Worm (Caenorhabditis elegans) whole organism, L3 larva: Measurements from ENCODE around the gene sri-6.

Experiments
- R02D3.7 ChIP-seq: fragments of 150-350 bp; optimal IDR thresholded peaks from 2 replicates; lab custom pipeline; 2014; ENCODE audit warnings: missing biosample characterization, missing genetic modification characterization
- ZK546.5 ChIP-seq: sonication (generic microtip); optimal IDR thresholded peaks from 2 replicates; lab custom pipeline; 2017; ENCODE audit warnings: missing biosample characterization, missing genetic modification characterization
- ama-1 ChIP-seq: fragments of 150-350 bp; optimal IDR thresholded peaks from 2 replicates; lab custom pipeline; 2018
- ceh-16 ChIP-seq: sonication (generic microtip); optimal IDR thresholded peaks from 2 replicates; lab custom pipeline; 2017; ENCODE audit warnings: missing biosample characterization, missing genetic modification characterization
- ceh-82 ChIP-seq: fragments of 150-350 bp; optimal IDR thresholded peaks from 2 replicates; lab custom pipeline; 2014; ENCODE audit warnings: missing biosample characterization, missing genetic modification characterization
- ceh-9 ChIP-seq: sonication (generic microtip); optimal IDR thresholded peaks from 2 replicates; lab custom pipeline; 2018; ENCODE audit warnings: missing biosample characterization, missing genetic modification characterization
- egl-27 ChIP-seq: sonication (generic microtip); optimal IDR thresholded peaks from 4 replicates; lab custom pipeline; 2017; ENCODE audit warnings: missing biosample characterization, missing genetic modification reagents, missing genetic modification characterization
- egl-5 ChIP-seq: fragments of 150-350 bp; optimal IDR thresholded peaks from 2 replicates; lab custom pipeline; 2017; ENCODE audit warnings: missing biosample characterization, missing genetic modification reagents, missing genetic modification characterization, inconsistent platforms
- elt-1 ChIP-seq: fragments of 150-350 bp; optimal IDR thresholded peaks from 2 replicates; lab custom pipeline; 2014; ENCODE audit warnings: missing biosample characterization, missing genetic modification characterization
- elt-3 ChIP-seq, 3 experiments: fragments of 150-350 bp in 1 of 3; sonication (generic microtip) in 2 of 3; optimal IDR thresholded peaks; 2 replicates in 2 of 3; 4 replicates in 1 of 3; lab custom pipeline; 2014 to 2017; ENCODE audit warnings: missing biosample characterization in 3 of 3, missing genetic modification characterization in 3 of 3
- eor-1 ChIP-seq, 2 experiments: fragments of 150-350 bp; optimal IDR thresholded peaks; 2 replicates each; lab custom pipeline; 2014 to 2018; ENCODE audit warnings: missing biosample characterization in 2 of 2, missing genetic modification characterization in 2 of 2
- fkh-10 ChIP-seq: sonication (generic microtip); optimal IDR thresholded peaks from 2 replicates; lab custom pipeline; 2017; ENCODE audit warnings: missing biosample characterization, missing genetic modification reagents, missing genetic modification characterization
- fkh-2 ChIP-seq: fragments of 150-350 bp; optimal IDR thresholded peaks from 2 replicates; lab custom pipeline; 2014; ENCODE audit warnings: missing biosample characterization, missing genetic modification reagents, missing genetic modification characterization
- fos-1 ChIP-seq: fragments of 150-350 bp; optimal IDR thresholded peaks from 2 replicates; lab custom pipeline; 2014; ENCODE audit warnings: missing biosample characterization, missing genetic modification characterization
- jun-1 ChIP-seq: fragments of 150-350 bp; optimal IDR thresholded peaks from 2 replicates; lab custom pipeline; 2014; ENCODE audit warnings: missing biosample characterization, missing genetic modification reagents, missing genetic modification characterization
- lin-15B ChIP-seq: fragments of 150-350 bp; optimal IDR thresholded peaks from 2 replicates; lab custom pipeline; 2014; ENCODE audit warnings: missing biosample characterization, missing genetic modification characterization
- lin-39 ChIP-seq: fragments of 150-350 bp; optimal IDR thresholded peaks from 2 replicates; lab custom pipeline; 2018; ENCODE audit warnings: missing biosample characterization, missing genetic modification reagents, missing genetic modification characterization
- lsy-12 ChIP-seq: sonication (generic microtip); optimal IDR thresholded peaks from 2 replicates; lab custom pipeline; 2016; ENCODE audit warnings: mild to moderate bottlenecking, missing genetic modification characterization, missing compliant biosample characterization
- nfya-1 ChIP-seq: sonication (generic microtip); optimal IDR thresholded peaks from 2 replicates; lab custom pipeline; 2017; ENCODE audit warnings: missing genetic modification characterization, mild to moderate bottlenecking, missing compliant biosample characterization, antibody characterized with exemption, moderate library complexity; ENCODE audit not compliant: insufficient read depth
- nhr-11 ChIP-seq: fragments of 150-350 bp; optimal IDR thresholded peaks from 2 replicates; lab custom pipeline; 2014; ENCODE audit warnings: missing biosample characterization, missing genetic modification characterization
- nhr-12 ChIP-seq: fragments of 150-350 bp; optimal IDR thresholded peaks from 2 replicates; lab custom pipeline; 2014; ENCODE audit warnings: missing biosample characterization, missing genetic modification characterization
- nhr-23 ChIP-seq: fragments of 150-350 bp; optimal IDR thresholded peaks from 2 replicates; lab custom pipeline; 2014; ENCODE audit warnings: missing biosample characterization, missing genetic modification reagents, missing genetic modification characterization
- nhr-237 ChIP-seq: fragments of 150-350 bp; optimal IDR thresholded peaks from 2 replicates; lab custom pipeline; 2014; ENCODE audit warnings: missing biosample characterization, missing genetic modification characterization
- nhr-25 ChIP-seq: sonication (generic microtip); optimal IDR thresholded peaks from 2 replicates; lab custom pipeline; 2017; ENCODE audit warnings: missing biosample characterization, missing genetic modification characterization
- nhr-28 ChIP-seq: fragments of 150-350 bp; optimal IDR thresholded peaks from 2 replicates; lab custom pipeline; 2014; ENCODE audit warnings: missing biosample characterization, missing genetic modification characterization
- nhr-43 ChIP-seq: sonication (generic microtip); optimal IDR thresholded peaks from 2 replicates; lab custom pipeline; 2016; ENCODE audit warnings: mild to moderate bottlenecking, missing genetic modification characterization, missing compliant biosample characterization; ENCODE audit not compliant: poor library complexity, severe bottlenecking
- nhr-67 ChIP-seq: fragments of 150-350 bp; optimal IDR thresholded peaks from 2 replicates; lab custom pipeline; 2014; ENCODE audit warnings: missing biosample characterization, missing genetic modification characterization
- nhr-76 ChIP-seq: fragments of 150-350 bp; sonication (generic microtip); optimal IDR thresholded peaks from 5 replicates; lab custom pipeline; 2014; ENCODE audit warnings: missing biosample characterization, missing genetic modification characterization
- nhr-77 ChIP-seq: fragments of 150-350 bp; optimal IDR thresholded peaks from 2 replicates; lab custom pipeline; 2014; ENCODE audit warnings: missing biosample characterization, missing genetic modification characterization
- pha-4 ChIP-seq: fragments of 150-350 bp; optimal IDR thresholded peaks from 2 replicates; lab custom pipeline; 2014; ENCODE audit warnings: missing biosample characterization, missing genetic modification reagents, missing genetic modification characterization
- pqm-1 ChIP-seq: fragments of 150-350 bp; optimal IDR thresholded peaks from 2 replicates; lab custom pipeline; 2017; ENCODE audit warnings: missing biosample characterization, missing genetic modification characterization, inconsistent platforms
- sea-2 ChIP-seq: fragments of 150-350 bp; sonication (generic microtip); optimal IDR thresholded peaks from 4 replicates; lab custom pipeline; 2014; ENCODE audit warnings: missing biosample characterization, missing genetic modification reagents, missing genetic modification characterization
- skn-1 ChIP-seq: fragments of 150-350 bp; optimal IDR thresholded peaks from 2 replicates; lab custom pipeline; 2014; ENCODE audit warnings: missing biosample characterization, missing genetic modification characterization
- snpc-4 ChIP-seq: fragments of 150-350 bp; optimal IDR thresholded peaks from 2 replicates; lab custom pipeline; 2014; ENCODE audit warnings: missing biosample characterization, missing genetic modification characterization
- tbx-2 ChIP-seq: sonication (generic microtip); optimal IDR thresholded peaks from 2 replicates; lab custom pipeline; 2016; ENCODE audit warnings: mild to moderate bottlenecking, missing genetic modification characterization, missing compliant biosample characterization
- unc-39 ChIP-seq: sonication (generic microtip); optimal IDR thresholded peaks from 4 replicates; lab custom pipeline; 2017; ENCODE audit warnings: missing biosample characterization, missing genetic modification characterization
- zag-1 ChIP-seq: fragments of 150-350 bp; optimal IDR thresholded peaks from 2 replicates; lab custom pipeline; 2014; ENCODE audit warnings: missing biosample characterization, missing genetic modification characterization

Gene sri-6

DNA sequence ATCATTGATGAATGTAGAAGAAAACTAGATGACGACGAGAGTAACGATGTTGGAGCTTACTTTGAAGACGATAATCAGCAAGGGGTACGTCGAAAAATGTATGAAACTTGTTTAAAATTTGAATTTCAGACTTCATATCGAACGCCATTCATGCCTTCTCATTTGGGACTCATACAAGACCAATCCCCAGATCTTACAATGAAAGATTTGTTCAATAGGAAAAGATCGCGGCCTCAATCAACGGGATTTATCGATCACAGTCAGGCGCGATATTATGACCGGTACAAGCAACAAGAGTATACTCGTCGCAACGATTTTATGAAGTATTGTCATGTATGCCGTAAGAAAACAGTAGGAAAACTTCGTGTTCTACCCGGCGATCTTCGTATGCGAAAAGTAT, 8.7 kb upstream of the sri-6 start:
- TF ChIP-seq lin-15B (tag; lab: Kevin White, UChicago) (no peak), eor-1 (tag; optimal IDR thresholded peaks at IDR 0.05; lab: Kevin White, UChicago) (no peak), sea-2 (GFP tag; lab: Kevin White, UChicago) (no peak), zag-1 (tag; lab: Kevin White, UChicago) (no peak), pha-4 (tag; lab: Kevin White, UChicago) (no peak), R02D3.7 (tag; lab: Kevin White, UChicago) (no peak), elt-3 (tag; optimal IDR thresholded peaks at IDR 0.05; lab: Kevin White, UChicago) (no peak), nhr-77 (tag; lab: Kevin White, UChicago) (no peak), snpc-4 (tag; lab: Kevin White, UChicago) (no peak), nfya-1 (no peak), unc-39 (no peak), nhr-67 (no peak), nhr-23 (no peak), nhr-43 (no peak), skn-1 (tag; lab: Kevin White, UChicago) (no peak), nhr-12 (no peak), lsy-12 (no peak), ZK546.5 (tag; lab: Kevin White, UChicago) (no peak), nhr-11 (tag; lab: Kevin White, UChicago) (no peak)

DNA sequence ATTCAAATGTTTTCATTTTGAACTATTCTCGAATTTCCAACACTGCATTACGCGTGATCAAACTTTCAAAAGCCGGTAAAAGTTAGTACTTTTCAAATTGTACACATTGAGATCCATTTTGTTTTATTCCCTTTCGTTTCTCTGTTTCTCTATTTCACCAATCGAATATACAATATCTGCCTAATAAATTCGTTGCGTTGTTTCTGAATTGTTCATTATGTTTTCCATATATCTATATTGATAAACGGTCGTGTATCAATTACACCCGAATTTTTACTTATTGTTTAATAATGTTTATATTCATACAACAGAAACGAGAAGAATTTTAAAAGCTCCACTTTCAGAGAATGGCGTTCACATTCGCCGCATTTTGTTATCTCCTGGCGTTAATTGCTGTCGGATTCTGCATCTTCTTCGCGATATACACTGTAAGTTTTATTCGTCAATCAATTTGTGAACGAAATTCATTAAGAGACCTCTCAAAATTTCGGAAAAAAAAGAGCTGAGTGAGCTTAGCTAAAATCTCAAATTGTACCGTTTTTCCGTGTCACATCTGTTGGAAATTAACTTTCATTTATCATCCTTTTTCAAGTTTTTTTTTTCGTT, 5.4 kb upstream of the sri-6 start, which contains the start of gene cni-1:
cni-1 (plus strand) TSS at position 345 of the 606 bp plus-strand sequence.
- TF ChIP-seq fkh-2 (tag; lab: Kevin White, UChicago) (no peak), nfya-1 (no peak), lin-39 (tag; lab: Kevin White, UChicago) (no peak)

ce11 chrV:13181450-13181849, 4.0 kb upstream of the sri-6 start:
- TF ChIP-seq ceh-9 (tag; lab: Kevin White, UChicago): no peak
- no peak for TF ChIP-seq ceh-16 (tag; lab: Kevin White, UChicago)
- TF ChIP-seq eor-1 (tag; optimal IDR thresholded peaks at IDR 0.05; lab: Kevin White, UChicago): no peak
- TF ChIP-seq pqm-1 (tag; lab: Kevin White, UChicago): no peak
- no peak for TF ChIP-seq fkh-10 (GFP tag; lab: Kevin White, UChicago)

DNA sequence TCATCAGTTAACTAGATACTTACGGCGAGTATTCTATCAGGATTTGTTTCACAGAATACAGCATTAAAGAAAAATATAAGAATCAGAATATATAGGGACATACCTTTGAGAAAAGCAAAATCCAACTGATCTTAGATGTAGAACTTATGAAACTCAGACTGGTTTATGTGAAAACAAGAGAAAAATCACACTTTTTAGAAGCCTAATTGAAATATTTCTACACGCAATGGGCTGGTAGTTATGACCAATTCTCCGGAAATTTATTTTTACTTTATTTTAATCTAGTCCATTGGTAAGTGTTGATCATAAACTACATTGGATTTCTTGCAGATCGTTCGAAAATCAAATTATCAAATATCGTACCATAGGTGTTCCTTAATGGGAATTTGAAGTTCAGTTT, 1.3 kb upstream of the sri-6 start, which contains the start of gene T09E8.4:
T09E8.4 (minus strand) TSS at position 101 of the 400 bp plus-strand sequence.
- TF ChIP-seq nhr-23 (no peak), nhr-237 (tag; lab: Kevin White, UChicago) (no peak), elt-1 (tag; lab: Kevin White, UChicago) (no peak), ZK546.5 (tag; lab: Kevin White, UChicago) (no peak), elt-3 (tag; optimal IDR thresholded peaks at IDR 0.05; lab: Kevin White, UChicago) (no peak), egl-5 (no peak), jun-1 (tag; lab: Kevin White, UChicago) (no peak), ceh-16 (tag; lab: Kevin White, UChicago) (no peak), lsy-12 (no peak), nhr-28 (tag; lab: Kevin White, UChicago) (no peak), unc-39 (no peak)

- TF ChIP-seq nhr-67 (no peak), ceh-9 (tag; lab: Kevin White, UChicago) (no peak), fos-1 (tag; lab: Kevin White, UChicago) (no peak), pqm-1 (tag; lab: Kevin White, UChicago) (no peak), elt-1 (tag; lab: Kevin White, UChicago) (no peak), nhr-237 (tag; lab: Kevin White, UChicago) (no peak), nhr-12 (no peak), nhr-25 (tag; lab: Kevin White, UChicago) (no peak), nhr-76 (tag; lab: Kevin White, UChicago) (no peak), nhr-77 (tag; lab: Kevin White, UChicago) (no peak), ceh-82 (no peak), tbx-2 (tag; lab: Kevin White, UChicago) (no peak), egl-27 (tag; lab: Kevin White, UChicago) (no peak), nhr-11 (tag; lab: Kevin White, UChicago) (no peak), ama-1 (lab: Kevin White, UChicago) (no peak), ceh-16 (tag; lab: Kevin White, UChicago) (no peak), pha-4 (tag; lab: Kevin White, UChicago) (no peak), lsy-12 (no peak), zag-1 (tag; lab: Kevin White, UChicago) (no peak)
- TF ChIP-seq, all 47 proteins: peak for 0
Observed at ce11 chrV:13193488-13194042, 8.1 kb downstream of the sri-6 start, which contains the start of gene sun-1. sun-1 (minus strand) TSS chrV:13193538.
